Worm (Caenorhabditis elegans): ENCODE measurements around the gene M142.8.

The M142.8 gene

DNA sequence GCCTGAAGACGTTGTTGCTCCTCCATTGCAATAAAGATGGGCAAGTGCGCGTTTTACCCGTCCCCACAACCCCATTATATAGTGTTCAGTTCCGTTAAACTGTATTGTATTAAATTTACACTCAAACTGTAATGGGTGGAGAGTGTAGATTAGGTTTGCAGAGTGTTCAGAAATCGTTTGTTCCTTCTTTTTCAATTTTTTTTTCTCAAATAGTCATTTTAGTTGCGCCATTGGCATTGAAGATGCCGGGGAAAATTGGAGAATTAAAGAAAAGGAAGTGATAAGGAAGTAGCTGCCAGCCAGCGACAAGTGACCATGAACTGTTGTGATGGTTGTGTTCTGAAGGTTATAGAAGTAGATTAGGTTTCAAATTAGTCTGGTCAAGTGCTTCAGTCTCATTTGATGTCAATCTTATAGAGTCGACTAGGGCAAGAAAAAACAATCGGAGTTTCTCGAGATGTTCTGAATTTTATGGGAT, 52.2 kb downstream of the M142.8 start, which contains the start of gene col-93:
TSS of gene col-93 (minus strand) at position 51 of the 478 bp plus-strand sequence.
- TF ChIP-seq nhr-28 (tag; optimal IDR thresholded peaks at IDR 0.05) (no peak), zip-8 (tag; optimal IDR thresholded peaks at IDR 0.05) (no peak), hlh-1 (tag; optimal IDR thresholded peaks at IDR 0.05) (no peak), elt-1 (tag; optimal IDR thresholded peaks at IDR 0.05; ENCODE audit: borderline replicate concordance, insufficient read depth) (no peak), mab-5 (tag; optimal IDR thresholded peaks at IDR 0.05) (no peak), sem-2 (GFP tag; optimal IDR thresholded peaks at IDR 0.05) (no peak), elt-3 (tag; optimal IDR thresholded peaks at IDR 0.05) (no peak)

All from whole organism, mixed stage, embryonic.